Fruit fly (Drosophila melanogaster) whole organism, wandering third instar larva: ENCODE results near the gene Hira.
A peak's percentile ranks its signal among the peaks of the same experiment; 100 is the strongest.

Experiments
- Abd-B ChIP-seq: fragments of >200 bp; optimal IDR thresholded peaks from 2 replicates; lab custom pipeline; 2017; ENCODE audit warnings: missing biosample characterization, missing genetic modification characterization
- CG9705 ChIP-seq: fragments of 200-800 bp; sonication (Bioruptor generic); optimal IDR thresholded peaks from 2 replicates; lab custom pipeline; 2018; ENCODE audit warnings: missing biosample characterization, mild to moderate bottlenecking, missing genetic modification characterization
- CrebA ChIP-seq: fragments of 200-800 bp; sonication (Bioruptor generic); optimal IDR thresholded peaks from 2 replicates; lab custom pipeline; 2016; ENCODE audit warnings: missing biosample characterization, mild to moderate bottlenecking, missing genetic modification characterization, borderline replicate concordance
- Dfd ChIP-seq: fragments of >200 bp; optimal IDR thresholded peaks from 2 replicates; lab custom pipeline; 2017; ENCODE audit warnings: missing biosample characterization, missing genetic modification characterization
- Dif ChIP-seq: fragments of 200-275, 200-300 bp; sonication (Bioruptor generic); optimal IDR thresholded peaks from 2 replicates; lab custom pipeline; 2018; ENCODE audit warnings: missing biosample characterization, missing genetic modification characterization; ENCODE audit not compliant: partially characterized antibody
- GATAd ChIP-seq: sonication (Bioruptor generic); optimal IDR thresholded peaks from 2 replicates; lab custom pipeline; 2016; ENCODE audit warnings: missing biosample characterization, missing genetic modification characterization
- HLH106 ChIP-seq: fragments of 200-800 bp; optimal IDR thresholded peaks from 3 replicates; lab custom pipeline; 2019; ENCODE audit warnings: missing biosample characterization, mild to moderate bottlenecking, missing genetic modification characterization, moderate library complexity
- Hr83 ChIP-seq: fragments of 200-300 bp; sonication (Bioruptor generic); optimal IDR thresholded peaks from 2 replicates; lab custom pipeline; 2016; ENCODE audit warnings: missing biosample characterization, mild to moderate bottlenecking, missing genetic modification characterization, moderate library complexity; ENCODE audit not compliant: poor library complexity, severe bottlenecking
- Mio ChIP-seq: sonication (Bioruptor generic); optimal IDR thresholded peaks from 2 replicates; lab custom pipeline; 2016; ENCODE audit warnings: missing biosample characterization, missing genetic modification characterization
- OdsH ChIP-seq: fragments of 200-800 bp; sonication (Bioruptor generic); optimal IDR thresholded peaks from 2 replicates; lab custom pipeline; 2016; ENCODE audit warnings: missing biosample characterization, mild to moderate bottlenecking, missing genetic modification characterization
- Rel ChIP-seq, 2 experiments: fragments of 200-800 bp; sonication (Bioruptor generic) in 1 of 2; optimal IDR thresholded peaks; 2 replicates in 1 of 2; 3 replicates in 1 of 2; lab custom pipeline; 2016 to 2019; ENCODE audit warnings: mild to moderate bottlenecking in 2 of 2, missing biosample characterization in 2 of 2, missing genetic modification characterization in 2 of 2, moderate library complexity in 1 of 2
- Sp1 ChIP-seq: fragments of 200-800 bp; sonication (Bioruptor generic); optimal IDR thresholded peaks from 3 replicates; lab custom pipeline; 2019; ENCODE audit warnings: missing biosample characterization, mild to moderate bottlenecking, missing genetic modification characterization, moderate library complexity
- Vsx2 ChIP-seq: fragments of 200-300, 225-300 bp; sonication (Bioruptor generic); optimal IDR thresholded peaks from 2 replicates; lab custom pipeline; 2018; ENCODE audit warnings: missing biosample characterization, missing genetic modification characterization; ENCODE audit not compliant: partially characterized antibody
- br ChIP-seq: fragments of 200-800 bp; sonication (Bioruptor generic); optimal IDR thresholded peaks from 2 replicates; lab custom pipeline; 2016; ENCODE audit warnings: missing biosample characterization, missing genetic modification characterization
- dl ChIP-seq, 2 experiments: fragments of 175-275, 200-275 bp in 1 of 2; fragments of 200-275 bp in 1 of 2; sonication (Bioruptor generic); optimal IDR thresholded peaks; lab custom pipeline; 2018; ENCODE audit warnings: mild to moderate bottlenecking in 2 of 2, missing biosample characterization in 2 of 2, missing genetic modification characterization in 2 of 2, moderate library complexity in 2 of 2; ENCODE audit not compliant: partially characterized antibody in 2 of 2, insufficient read depth in 1 of 2
- dmrt93B ChIP-seq: fragments of 200-800 bp; sonication (Bioruptor generic); optimal IDR thresholded peaks from 2 replicates; lab custom pipeline; 2018; ENCODE audit warnings: missing biosample characterization, mild to moderate bottlenecking, missing genetic modification characterization
- dsf ChIP-seq: sonication (Bioruptor generic); optimal IDR thresholded peaks from 2 replicates; lab custom pipeline; 2016; ENCODE audit warnings: missing biosample characterization, missing genetic modification characterization, borderline replicate concordance
- ey ChIP-seq: fragments of 200-800 bp; sonication (Bioruptor generic); optimal IDR thresholded peaks from 2 replicates; lab custom pipeline; 2016; ENCODE audit warnings: missing biosample characterization, missing genetic modification characterization
- foxo ChIP-seq, 2 experiments: fragments of 200-800 bp; sonication (Bioruptor generic); optimal IDR thresholded peaks; 2 replicates in 1 of 2; 3 replicates in 1 of 2; lab custom pipeline; 2016 to 2017; ENCODE audit warnings: missing biosample characterization in 2 of 2, missing genetic modification characterization in 2 of 2
- fru ChIP-seq: fragments of 200-800 bp; sonication (Bioruptor generic); optimal IDR thresholded peaks from 3 replicates; lab custom pipeline; 2016; ENCODE audit warnings: missing biosample characterization, mild to moderate bottlenecking, missing genetic modification characterization
- h ChIP-seq: fragments of 200-800 bp; sonication (Bioruptor generic); optimal IDR thresholded peaks from 3 replicates; lab custom pipeline; 2016; ENCODE audit warnings: missing biosample characterization, mild to moderate bottlenecking, missing genetic modification characterization
- jim ChIP-seq: fragments of 175-275, 200-325 bp; sonication (Bioruptor generic); optimal IDR thresholded peaks from 2 replicates; lab custom pipeline; 2016; ENCODE audit warnings: missing biosample characterization, mild to moderate bottlenecking, missing genetic modification characterization
- lola ChIP-seq: fragments of >200 bp; optimal IDR thresholded peaks from 2 replicates; lab custom pipeline; 2017; ENCODE audit warnings: missing biosample characterization, missing genetic modification characterization
- pan ChIP-seq: fragments of >200 bp; optimal IDR thresholded peaks from 2 replicates; lab custom pipeline; 2017
- psq ChIP-seq: fragments of 200-800 bp; sonication (Bioruptor generic); optimal IDR thresholded peaks from 3 replicates; lab custom pipeline; 2017; ENCODE audit warnings: missing biosample characterization, mild to moderate bottlenecking, missing genetic modification characterization, moderate library complexity
- rgr ChIP-seq: fragments of 200-800 bp; sonication (Bioruptor generic); optimal IDR thresholded peaks from 3 replicates; lab custom pipeline; 2016; ENCODE audit warnings: missing biosample characterization, mild to moderate bottlenecking, missing genetic modification characterization
- sv ChIP-seq: fragments of 200-800 bp; sonication (Bioruptor generic); optimal IDR thresholded peaks from 3 replicates; lab custom pipeline; 2016; ENCODE audit warnings: missing biosample characterization, missing genetic modification characterization
- tai ChIP-seq: sonication (Bioruptor generic); optimal IDR thresholded peaks from 2 replicates; lab custom pipeline; 2016; ENCODE audit warnings: missing biosample characterization, missing genetic modification characterization
- woc ChIP-seq: sonication (Bioruptor generic); optimal IDR thresholded peaks from 2 replicates; lab custom pipeline; 2016; ENCODE audit warnings: missing biosample characterization, mild to moderate bottlenecking, missing genetic modification characterization

Hira gene

dm6 chrX:7701282-7702078, 20.4 kb upstream of the Hira start:
- TF ChIP-seq sv (GFP tag; lab: Kevin White, UChicago) (no peak), foxo (GFP tag; optimal IDR thresholded peaks at IDR 0.05; lab: Kevin White, UChicago) (no peak), CrebA (GFP tag; lab: Kevin White, UChicago) (no peak), Dfd (GFP tag; lab: Kevin White, UChicago) (no peak), Rel (GFP tag; optimal IDR thresholded peaks at IDR 0.05; lab: Kevin White, UChicago) (no peak), Rel (tag; optimal IDR thresholded peaks at IDR 0.05; lab: Kevin White, UChicago) (no peak), jim (GFP tag; lab: Kevin White, UChicago) (no peak), GATAd (no peak), h (no peak), HLH106 (tag; lab: Kevin White, UChicago) (no peak)

- TF ChIP-seq GATAd (no peak), dsf (GFP tag; lab: Kevin White, UChicago) (no peak), HLH106 (tag; lab: Kevin White, UChicago) (no peak), Mio (no peak), woc (GFP tag; lab: Kevin White, UChicago) (no peak), ey (GFP tag; lab: Kevin White, UChicago) (no peak), psq (GFP tag; lab: Kevin White, UChicago) (no peak), lola (GFP tag; lab: Kevin White, UChicago) (no peak), dl (GFP tag; optimal IDR thresholded peaks at IDR 0.05; lab: Kevin White, UChicago; ENCODE audit: insufficient read depth in 1 of 2, partially characterized antibody in 2 of 2) (peak; percentile 91 to 96), dmrt93B (no peak), Dif (GFP tag; lab: Kevin White, UChicago) (peak; percentile 96), fru (no peak), rgr (GFP tag; lab: Kevin White, UChicago) (peak; percentile 10), Abd-B (GFP tag; lab: Kevin White, UChicago) (no peak), CG9705 (GFP tag; lab: Kevin White, UChicago) (no peak), Sp1 (GFP tag; lab: Kevin White, UChicago) (no peak), Vsx2 (GFP tag; lab: Kevin White, UChicago) (peak; percentile 91), OdsH (no peak), Rel (GFP tag; optimal IDR thresholded peaks at IDR 0.05; lab: Kevin White, UChicago) (no peak), Rel (tag; optimal IDR thresholded peaks at IDR 0.05; lab: Kevin White, UChicago) (peak; percentile 23), pan (lab: Kevin White, UChicago) (no peak), Hr83 (peak; percentile 28)
Measured at dm6 chrX:7702160-7702907, 19.6 kb upstream of the Hira start.

dm6 chrX:7703001-7703864, 18.7 kb upstream of the Hira start:
- TF ChIP-seq Sp1 (GFP tag; lab: Kevin White, UChicago) = peak; percentile 29
- TF ChIP-seq OdsH = peak; percentile 34
- peak; percentile 81 for TF ChIP-seq CrebA (GFP tag; lab: Kevin White, UChicago)
- TF ChIP-seq Rel (GFP tag; optimal IDR thresholded peaks at IDR 0.05; lab: Kevin White, UChicago) = peak; percentile 86
- TF ChIP-seq Rel (tag; optimal IDR thresholded peaks at IDR 0.05; lab: Kevin White, UChicago) = peak; percentile 49
- peak; percentile 98 for TF ChIP-seq woc (GFP tag; lab: Kevin White, UChicago)
- peak; percentile 98 for TF ChIP-seq fru
- TF ChIP-seq Dfd (GFP tag; lab: Kevin White, UChicago) = peak; percentile 39
- TF ChIP-seq ey (GFP tag; lab: Kevin White, UChicago) = peak; percentile 98
- TF ChIP-seq HLH106 (tag; lab: Kevin White, UChicago) = peak; percentile 59
- TF ChIP-seq sv (GFP tag; lab: Kevin White, UChicago) = peak; percentile 90
- peak; percentile 72 to 98 for TF ChIP-seq foxo (GFP tag; optimal IDR thresholded peaks at IDR 0.05; lab: Kevin White, UChicago)
- TF ChIP-seq rgr (GFP tag; lab: Kevin White, UChicago) = peak; percentile 53
- peak; percentile 56 for TF ChIP-seq h
- peak; percentile 65 for TF ChIP-seq pan (lab: Kevin White, UChicago)
- peak; percentile 16 for TF ChIP-seq dmrt93B
- peak; percentile 85 for TF ChIP-seq tai
- peak; percentile 19 for TF ChIP-seq CG9705 (GFP tag; lab: Kevin White, UChicago)
- TF ChIP-seq psq (GFP tag; lab: Kevin White, UChicago) = peak; percentile 44
- peak; percentile 43 for TF ChIP-seq br (GFP tag; lab: Kevin White, UChicago)
